Fruit fly (Drosophila melanogaster) whole organism, pupa: ENCODE measurements around the gene Chd64.
A peak's percentile ranks its signal among the peaks of the same experiment; 100 is the strongest.

ENCODE experiments used
- CG8159 ChIP-seq: fragments of 200-800 bp; sonication (Bioruptor generic); optimal IDR thresholded peaks from 3 replicates; lab custom pipeline; 2018; ENCODE audit warnings: missing biosample characterization, mild to moderate bottlenecking, missing genetic modification characterization, moderate library complexity
- CG9948 ChIP-seq: fragments of 200-800 bp; sonication (Bioruptor generic); optimal IDR thresholded peaks from 2 replicates; lab custom pipeline; 2018; ENCODE audit warnings: missing biosample characterization, mild to moderate bottlenecking, missing genetic modification characterization, moderate library complexity
- EcR ChIP-seq: fragments of 200-800 bp; sonication (Bioruptor generic); optimal IDR thresholded peaks from 3 replicates; lab custom pipeline; 2019; ENCODE audit warnings: missing biosample characterization, missing genetic modification characterization, mild to moderate bottlenecking, moderate library complexity, missing genetic modification reagents
- Pif1B ChIP-seq: fragments of 200-800 bp; sonication (Bioruptor generic); optimal IDR thresholded peaks from 3 replicates; lab custom pipeline; 2016; ENCODE audit warnings: missing biosample characterization, missing genetic modification characterization
- gl ChIP-seq: fragments of 200-800 bp; sonication (Bioruptor generic); optimal IDR thresholded peaks from 2 replicates; lab custom pipeline; 2018; ENCODE audit warnings: missing biosample characterization, mild to moderate bottlenecking, missing genetic modification characterization
- rn ChIP-seq: fragments of 200-800 bp; sonication (Bioruptor generic); IDR thresholded peaks from 2 replicates; pipeline ENCODE4 v1.3.6; 2022; ENCODE audit warnings: missing biosample characterization, missing genetic modification characterization

DNA sequence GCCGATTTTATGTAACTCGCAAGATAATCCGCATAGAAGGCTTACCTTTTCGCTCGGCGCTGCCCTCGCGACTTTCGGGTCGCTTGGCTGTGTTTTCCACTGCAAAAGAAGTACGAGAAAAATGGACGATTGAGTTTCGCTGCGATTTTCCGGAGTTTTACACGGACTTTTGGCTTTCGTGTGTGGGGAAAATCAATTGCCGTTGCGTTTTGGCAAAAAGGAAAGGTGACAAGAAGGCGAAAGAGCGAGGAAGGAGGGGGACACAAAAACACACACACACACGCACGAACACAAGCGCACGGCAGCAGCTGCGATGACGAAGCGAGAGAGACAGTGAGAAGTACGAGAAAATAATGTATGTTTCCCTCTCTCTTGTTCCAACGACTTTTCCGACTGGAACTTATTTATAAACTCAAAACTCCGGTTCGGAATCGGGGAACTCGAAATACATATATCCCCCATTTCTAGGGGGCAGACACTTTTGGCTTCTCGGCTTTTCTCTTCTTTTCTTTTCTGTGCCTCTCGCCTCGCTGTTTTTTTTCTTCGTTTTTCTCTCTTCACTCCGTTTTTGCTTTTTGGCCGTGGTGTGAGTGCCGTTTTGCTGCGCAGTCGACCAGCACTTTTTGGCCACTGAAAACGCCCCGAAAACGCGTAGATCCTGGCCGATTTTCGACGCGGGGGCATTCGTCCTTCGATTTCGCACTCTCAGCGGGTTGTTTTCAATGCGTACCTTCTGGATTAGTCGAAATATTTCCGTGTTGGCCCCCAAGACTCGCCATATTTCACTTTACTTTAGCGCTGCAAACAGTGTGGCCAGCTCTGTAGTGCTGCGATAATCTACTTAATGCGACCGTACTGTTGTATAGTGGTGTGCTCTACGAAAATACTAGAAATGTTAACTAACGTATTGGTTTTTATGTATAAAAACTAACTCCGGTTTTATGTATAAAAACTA is 11.8 kb upstream of the Chd64 start, which contains the start of gene ens:
- TF ChIP-seq EcR (GFP tag; lab: Kevin White, UChicago) (peak; percentile 14), Pif1B (GFP tag; lab: Kevin White, UChicago) (no peak), rn (GFP tag; lab: Robert Waterston, UW) (no peak), gl (tag; lab: Kevin White, UChicago) (peak; percentile 31), CG9948 (tag; lab: Kevin White, UChicago) (no peak), CG8159 (tag; lab: Kevin White, UChicago) (no peak)
